Fruit fly (Drosophila melanogaster) whole organism, embryonic: ENCODE data around the gene Slmap.
"Not testable (repeated sequence)": the region's sequence is repeated elsewhere in the genome, so short reads cannot be mapped to it uniquely, and the experiment has no call there.

Experiments
- Ada2b ChIP-seq: fragments of 200-800 bp; sonication (Bioruptor generic); IDR thresholded peaks from 2 replicates; pipeline ENCODE4 v1.3.6; 2022; ENCODE audit warnings: missing biosample characterization, missing genetic modification characterization
- Atf3 ChIP-seq: fragments of 200-800 bp; sonication (Bioruptor generic); optimal IDR thresholded peaks from 3 replicates; lab custom pipeline; 2016; ENCODE audit warnings: missing biosample characterization, missing genetic modification characterization
- BEAF-32 ChIP-seq: fragments of 200-800 bp; sonication (Bioruptor generic); optimal IDR thresholded peaks from 3 replicates; lab custom pipeline; 2017; ENCODE audit warnings: missing biosample characterization, missing genetic modification characterization, mild to moderate bottlenecking, moderate library complexity, missing genetic modification reagents
- BtbVII ChIP-seq: fragments of 200-800 bp; sonication (Bioruptor generic); optimal IDR thresholded peaks from 3 replicates; lab custom pipeline; 2017; ENCODE audit warnings: missing biosample characterization, mild to moderate bottlenecking, missing genetic modification characterization
- CG11247 ChIP-seq: fragments of 200-800 bp; sonication (Bioruptor generic); IDR thresholded peaks from 2 replicates; pipeline ENCODE4 v1.3.6; 2022; ENCODE audit warnings: missing biosample characterization, missing genetic modification characterization
- CG11723 ChIP-seq: fragments of 200-800 bp; sonication (Bioruptor generic); optimal IDR thresholded peaks from 2 replicates; lab custom pipeline; 2017; ENCODE audit warnings: missing biosample characterization, mild to moderate bottlenecking, missing genetic modification characterization
- CG12071 ChIP-seq: fragments of 200-800 bp; sonication (Bioruptor generic); optimal IDR thresholded peaks from 3 replicates; lab custom pipeline; 2018; ENCODE audit warnings: missing biosample characterization, mild to moderate bottlenecking, missing genetic modification characterization
- CG14860 ChIP-seq: fragments of 200-800 bp; sonication (Bioruptor generic); IDR thresholded peaks from 3 replicates; pipeline ENCODE4 v1.3.6; 2022; ENCODE audit warnings: missing biosample characterization, missing genetic modification characterization; ENCODE audit not compliant: partially characterized antibody
- CG15601 ChIP-seq: fragments of 200-800 bp; sonication (Bioruptor generic); optimal IDR thresholded peaks from 3 replicates; lab custom pipeline; 2019; ENCODE audit warnings: missing biosample characterization, mild to moderate bottlenecking, missing genetic modification characterization, moderate library complexity
- CG16813 ChIP-seq: fragments of 200-800 bp; sonication (Bioruptor generic); IDR thresholded peaks from 3 replicates; pipeline ENCODE4 v1.3.6; 2022; ENCODE audit warnings: missing biosample characterization, missing genetic modification characterization; ENCODE audit not compliant: partially characterized antibody
- CG17328 ChIP-seq: fragments of 200-800 bp; sonication (Bioruptor generic); IDR thresholded peaks from 2 replicates; pipeline ENCODE4 v1.3.6; 2022; ENCODE audit warnings: missing biosample characterization, missing genetic modification characterization
- CG17802 ChIP-seq: fragments of 200-800 bp; sonication (Bioruptor generic); optimal IDR thresholded peaks from 2 replicates; lab custom pipeline; 2018; ENCODE audit warnings: missing biosample characterization, mild to moderate bottlenecking, missing genetic modification characterization, moderate library complexity
- CG2678 ChIP-seq: fragments of 200-800 bp; sonication (Bioruptor generic); optimal IDR thresholded peaks from 3 replicates; lab custom pipeline; 2019; ENCODE audit warnings: missing biosample characterization, mild to moderate bottlenecking, missing genetic modification characterization, moderate library complexity
- CG30020 ChIP-seq: fragments of 200-800 bp; optimal IDR thresholded peaks from 2 replicates; lab custom pipeline; 2019; ENCODE audit warnings: missing biosample characterization, mild to moderate bottlenecking, missing genetic modification characterization, moderate library complexity
- CG4328 ChIP-seq: fragments of 200-800 bp; sonication (Bioruptor generic); optimal IDR thresholded peaks from 3 replicates; lab custom pipeline; 2017; ENCODE audit warnings: missing biosample characterization, missing genetic modification reagents, missing genetic modification characterization
- CG4617 ChIP-seq: fragments of 200-800 bp; sonication (Bioruptor generic); optimal IDR thresholded peaks from 3 replicates; lab custom pipeline; 2016; ENCODE audit warnings: missing biosample characterization, missing genetic modification characterization, borderline replicate concordance
- CG4730 ChIP-seq: fragments of 200-800 bp; sonication (Bioruptor generic); IDR thresholded peaks from 2 replicates; pipeline ENCODE4 v1.3.6; 2022; ENCODE audit warnings: missing biosample characterization, missing genetic modification characterization
- CG5180 ChIP-seq: fragments of 200-800 bp; sonication (Bioruptor generic); optimal IDR thresholded peaks from 3 replicates; lab custom pipeline; 2017; ENCODE audit warnings: missing biosample characterization, missing genetic modification characterization, mild to moderate bottlenecking, moderate library complexity, missing genetic modification reagents
- CG6254 ChIP-seq: fragments of 200-800 bp; sonication (Bioruptor generic); optimal IDR thresholded peaks from 3 replicates; lab custom pipeline; 2017; ENCODE audit warnings: mild to moderate bottlenecking, missing biosample characterization, missing genetic modification reagents, missing genetic modification characterization
- CG7839 ChIP-seq: fragments of 200-800 bp; sonication (Bioruptor generic); optimal IDR thresholded peaks from 3 replicates; lab custom pipeline; 2018; ENCODE audit warnings: missing biosample characterization, mild to moderate bottlenecking, missing genetic modification characterization, moderate library complexity
- CG7987 ChIP-seq: fragments of 200-800 bp; sonication (Bioruptor generic); optimal IDR thresholded peaks from 2 replicates; lab custom pipeline; 2018; ENCODE audit warnings: missing biosample characterization, mild to moderate bottlenecking, missing genetic modification characterization, moderate library complexity
- CG8089 ChIP-seq: fragments of 200-800 bp; sonication (Bioruptor generic); optimal IDR thresholded peaks from 3 replicates; lab custom pipeline; 2016; ENCODE audit warnings: missing biosample characterization, missing genetic modification characterization
- CG8924 ChIP-seq: fragments of 200-800 bp; optimal IDR thresholded peaks from 3 replicates; lab custom pipeline; 2019; ENCODE audit warnings: missing biosample characterization, mild to moderate bottlenecking, missing genetic modification characterization, moderate library complexity
- Deaf1 ChIP-seq: fragments of 200-800 bp; optimal IDR thresholded peaks from 3 replicates; lab custom pipeline; 2019; ENCODE audit warnings: missing biosample characterization, mild to moderate bottlenecking, missing genetic modification characterization, moderate library complexity
- Hey ChIP-seq: fragments of 200-800 bp; sonication (Bioruptor generic); optimal IDR thresholded peaks from 3 replicates; lab custom pipeline; 2018; ENCODE audit warnings: missing biosample characterization, mild to moderate bottlenecking, missing genetic modification characterization
- MBD-R2 ChIP-seq: fragments of 200-800 bp; sonication (Bioruptor generic); IDR thresholded peaks from 2 replicates; pipeline ENCODE4 v1.3.6; 2022; ENCODE audit warnings: missing biosample characterization, missing genetic modification characterization
- MESR4 ChIP-seq: fragments of 200-800 bp; sonication (Bioruptor generic); optimal IDR thresholded peaks from 2 replicates; lab custom pipeline; 2018; ENCODE audit warnings: missing biosample characterization, mild to moderate bottlenecking, missing genetic modification characterization, moderate library complexity
- NFAT ChIP-seq: fragments of 200-800 bp; sonication (Bioruptor generic); IDR thresholded peaks from 2 replicates; pipeline ENCODE4 v1.3.6; 2022; ENCODE audit warnings: missing biosample characterization, missing genetic modification characterization
- Rfx ChIP-seq: fragments of 200-800 bp; sonication (Bioruptor generic); IDR thresholded peaks from 2 replicates; pipeline ENCODE4 v1.3.6; 2022; ENCODE audit warnings: missing biosample characterization, missing genetic modification characterization
- Sox102F ChIP-seq: fragments of 200-800 bp; sonication (Bioruptor generic); optimal IDR thresholded peaks from 2 replicates; lab custom pipeline; 2018; ENCODE audit warnings: missing biosample characterization, mild to moderate bottlenecking, missing genetic modification characterization, moderate library complexity
- Sry-β ChIP-seq: fragments of 200-800 bp; sonication (Bioruptor generic); optimal IDR thresholded peaks from 2 replicates; lab custom pipeline; 2018; ENCODE audit warnings: missing biosample characterization, mild to moderate bottlenecking, missing genetic modification characterization, moderate library complexity
- Taf1 ChIP-seq: fragments of 200-800 bp; sonication (Bioruptor generic); IDR thresholded peaks from 2 replicates; pipeline ENCODE4 v1.3.6; 2022; ENCODE audit warnings: missing biosample characterization, missing genetic modification characterization
- Trl ChIP-seq, 3 experiments: fragments of >200 bp in 2 of 3; fragments of 200-800 bp in 1 of 3; sonication (Bioruptor generic) in 1 of 3; optimal IDR thresholded peaks; 2 replicates in 1 of 3; 3 replicates in 2 of 3; lab custom pipeline; 2016 to 2017; ENCODE audit warnings: missing biosample characterization in 1 of 3, missing genetic modification characterization in 1 of 3
- Xrp1 ChIP-seq: fragments of 200-800 bp; sonication (Bioruptor generic); IDR thresholded peaks from 2 replicates; pipeline ENCODE4 v1.3.6; 2022; ENCODE audit warnings: missing biosample characterization, missing genetic modification characterization
- croc ChIP-seq: fragments of 200-800 bp; sonication (Bioruptor generic); conservative IDR thresholded peaks from 3 replicates; pipeline ENCODE4 v1.3.6; 2022; ENCODE audit warnings: missing biosample characterization, missing genetic modification characterization
- fru ChIP-seq: fragments of >200 bp; optimal IDR thresholded peaks from 2 replicates; lab custom pipeline; 2017
- her ChIP-seq: fragments of 200-800 bp; sonication (Bioruptor generic); optimal IDR thresholded peaks from 2 replicates; lab custom pipeline; 2016; ENCODE audit warnings: missing biosample characterization, missing genetic modification characterization
- insv ChIP-seq, 2 experiments: fragments of 200-800 bp; sonication (Bioruptor generic); optimal IDR thresholded peaks; 3 replicates each; lab custom pipeline; 2016 to 2018; ENCODE audit warnings: missing biosample characterization in 2 of 2, missing genetic modification characterization in 2 of 2
- lov ChIP-seq, 2 experiments: fragments of 200-800 bp in 1 of 2; fragments of >200 bp in 1 of 2; sonication (Bioruptor generic) in 1 of 2; IDR thresholded peaks in 1 of 2; optimal IDR thresholded peaks in 1 of 2; 2 replicates in 1 of 2; 3 replicates in 1 of 2; pipeline versions ENCODE4 v1.3.6 to Lab custom; 2017 to 2022; ENCODE audit warnings: missing biosample characterization in 1 of 2, missing genetic modification characterization in 1 of 2
- org-1 ChIP-seq: fragments of 200-800 bp; sonication (Bioruptor generic); optimal IDR thresholded peaks from 2 replicates; lab custom pipeline; 2017; ENCODE audit warnings: missing biosample characterization, missing genetic modification characterization
- p53 ChIP-seq: fragments of 200-800 bp; sonication (Bioruptor generic); optimal IDR thresholded peaks from 2 replicates; lab custom pipeline; 2016; ENCODE audit warnings: missing biosample characterization, missing genetic modification characterization
- phol ChIP-seq: fragments of 200-800 bp; sonication (Bioruptor generic); optimal IDR thresholded peaks from 3 replicates; lab custom pipeline; 2018; ENCODE audit warnings: missing biosample characterization, mild to moderate bottlenecking, missing genetic modification characterization, moderate library complexity
- pzg ChIP-seq: fragments of 200-800 bp; sonication (Bioruptor generic); optimal IDR thresholded peaks from 3 replicates; lab custom pipeline; 2018; ENCODE audit warnings: missing biosample characterization, mild to moderate bottlenecking, missing genetic modification characterization, moderate library complexity
- row ChIP-seq: fragments of 200-800 bp; sonication (Bioruptor generic); IDR thresholded peaks from 3 replicates; pipeline ENCODE4 v1.3.6; 2022; ENCODE audit warnings: missing biosample characterization, missing genetic modification characterization
- sim ChIP-seq: fragments of 200-800 bp; sonication (Bioruptor generic); IDR thresholded peaks from 2 replicates; pipeline ENCODE4 v1.3.6; 2022; ENCODE audit warnings: missing biosample characterization, missing genetic modification characterization
- sisA ChIP-seq: fragments of 200-800 bp; sonication (Bioruptor generic); IDR thresholded peaks from 2 replicates; pipeline ENCODE4 v1.3.6; 2022; ENCODE audit warnings: missing biosample characterization, missing genetic modification characterization
- tgo ChIP-seq: fragments of 200-800 bp; sonication (Bioruptor generic); IDR thresholded peaks from 3 replicates; pipeline ENCODE4 v1.3.6; 2022; ENCODE audit warnings: missing biosample characterization, missing genetic modification characterization

Gene Slmap

dm6 chr2L:22549575-22549974 is 29.3 kb upstream of the Slmap start:
- TF ChIP-seq row (GFP tag; lab: Robert Waterston, UW) (peak; percentile 93), Trl (optimal IDR thresholded peaks at IDR 0.05; lab: Kevin White, UChicago) (peak in 1 of 2 experiments; percentile 36), CG17328 (GFP tag; lab: Robert Waterston, UW) (peak; percentile 37; the same call in 1 of the 2 replicates), tgo (GFP tag; lab: Robert Waterston, UW) (peak; percentile 74; the same call in 2 of the 3 replicates)
- TF ChIP-seq Trl (GFP tag; optimal IDR thresholded peaks at IDR 0.05; lab: Kevin White, UChicago): not testable (repeated sequence)

- no peak for TF ChIP-seq MESR4 (GFP tag; lab: Kevin White, UChicago)
- TF ChIP-seq Rfx: no peak
- TF ChIP-seq NFAT (GFP tag; lab: Robert Waterston, UW): no peak
- no peak for TF ChIP-seq croc (GFP tag; lab: Robert Waterston, UW)
- TF ChIP-seq CG5180 (GFP tag; lab: Kevin White, UChicago): no peak
- TF ChIP-seq CG6254: peak; percentile 87
- no peak for TF ChIP-seq Taf1 (GFP tag; lab: Robert Waterston, UW)
- TF ChIP-seq Deaf1 (tag; lab: Kevin White, UChicago): no peak
- TF ChIP-seq BtbVII: no peak
- peak; percentile 22 for TF ChIP-seq pzg
- no peak for TF ChIP-seq Atf3
- peak; percentile 28 for TF ChIP-seq CG8089 (GFP tag; lab: Kevin White, UChicago)
- TF ChIP-seq CG11723 (GFP tag; lab: Kevin White, UChicago): peak; percentile 68
- TF ChIP-seq BEAF-32 (GFP tag; lab: Kevin White, UChicago): no peak
- no peak for TF ChIP-seq CG16813
- TF ChIP-seq CG4617 (GFP tag; lab: Kevin White, UChicago): no peak
- TF ChIP-seq sim (GFP tag; lab: Robert Waterston, UW): no peak
- TF ChIP-seq CG12071: no peak
- no peak for TF ChIP-seq CG7839 (tag; lab: Kevin White, UChicago)
- peak; percentile 99 for TF ChIP-seq CG17802
- peak; percentile 96 for TF ChIP-seq CG30020 (tag; lab: Kevin White, UChicago)
- TF ChIP-seq lov (optimal IDR thresholded peaks at IDR 0.05; lab: Kevin White, UChicago): no peak
- no peak for TF ChIP-seq lov (GFP tag; IDR thresholded peaks at IDR 0.05; lab: Robert Waterston, UW)
- TF ChIP-seq phol (tag; lab: Kevin White, UChicago): peak; percentile 3
- TF ChIP-seq Hey: no peak
- peak; percentile 44; the same call in 1 of the 2 replicates for TF ChIP-seq MBD-R2 (GFP tag; lab: Robert Waterston, UW)
- TF ChIP-seq CG7987 (GFP tag; lab: Kevin White, UChicago): no peak
- TF ChIP-seq CG8924 (tag; lab: Kevin White, UChicago): no peak
- no peak for TF ChIP-seq Xrp1
- TF ChIP-seq Sry-β (GFP tag; lab: Kevin White, UChicago): no peak
- no peak for TF ChIP-seq CG15601
- no peak for TF ChIP-seq her (GFP tag; lab: Kevin White, UChicago)
- no peak for TF ChIP-seq org-1
- no peak for TF ChIP-seq CG4730 (GFP tag; lab: Robert Waterston, UW)
- TF ChIP-seq sisA: no peak
- TF ChIP-seq Ada2b (GFP tag; lab: Robert Waterston, UW): no peak
- no peak for TF ChIP-seq p53 (GFP tag; lab: Kevin White, UChicago)
- TF ChIP-seq CG11247: no peak
- no peak for TF ChIP-seq CG2678 (tag; lab: Kevin White, UChicago)
- TF ChIP-seq Sox102F (GFP tag; lab: Kevin White, UChicago): no peak
- no peak for TF ChIP-seq insv (GFP tag; optimal IDR thresholded peaks at IDR 0.05; lab: Kevin White, UChicago)
- TF ChIP-seq fru (lab: Kevin White, UChicago): no peak
- no peak for TF ChIP-seq CG4328 (GFP tag; lab: Kevin White, UChicago)
- no peak for TF ChIP-seq CG14860 (GFP tag; lab: Robert Waterston, UW)
- peak; percentile 36 to 44 for TF ChIP-seq Trl (optimal IDR thresholded peaks at IDR 0.05; lab: Kevin White, UChicago)
- TF ChIP-seq Trl (GFP tag; optimal IDR thresholded peaks at IDR 0.05; lab: Kevin White, UChicago): no peak
Measured at dm6 chr2L:22550040-22550439, 28.8 kb upstream of the Slmap start, which contains the start of gene CG17493. TSS of gene CG17493 (plus strand) at chr2L:22550064.
